Fruit fly (Drosophila melanogaster) whole organism, embryonic: Measurements from ENCODE around the gene Obp73a.

Experiments used
- Antp ChIP-seq: fragments of 200-800 bp; sonication (Bioruptor generic); optimal IDR thresholded peaks from 3 replicates; lab custom pipeline; 2016; ENCODE audit warnings: missing biosample characterization, missing genetic modification characterization
- B-H2 ChIP-seq: fragments of 200-800 bp; sonication (Bioruptor generic); optimal IDR thresholded peaks from 2 replicates; lab custom pipeline; 2018; ENCODE audit warnings: missing biosample characterization, mild to moderate bottlenecking, missing genetic modification characterization
- Bgb ChIP-seq: fragments of 200-800 bp; sonication (Bioruptor generic); IDR thresholded peaks from 2 replicates; pipeline ENCODE4 v1.3.6; 2022; ENCODE audit warnings: missing biosample characterization, missing genetic modification characterization; ENCODE audit not compliant: partially characterized antibody
- BtbVII ChIP-seq: fragments of 200-800 bp; sonication (Bioruptor generic); optimal IDR thresholded peaks from 3 replicates; lab custom pipeline; 2017; ENCODE audit warnings: missing biosample characterization, mild to moderate bottlenecking, missing genetic modification characterization
- CG11247 ChIP-seq: fragments of 200-800 bp; sonication (Bioruptor generic); IDR thresholded peaks from 2 replicates; pipeline ENCODE4 v1.3.6; 2022; ENCODE audit warnings: missing biosample characterization, missing genetic modification characterization
- CG12769 ChIP-seq: fragments of 200-800 bp; sonication (Bioruptor generic); optimal IDR thresholded peaks from 2 replicates; lab custom pipeline; 2019; ENCODE audit warnings: missing biosample characterization, mild to moderate bottlenecking, missing genetic modification characterization, moderate library complexity
- CG12942 ChIP-seq: fragments of 200-800 bp; sonication (Bioruptor generic); optimal IDR thresholded peaks from 3 replicates; lab custom pipeline; 2016; ENCODE audit warnings: missing biosample characterization, missing genetic modification characterization
- CG13424 ChIP-seq: fragments of 200-800 bp; sonication (Bioruptor generic); optimal IDR thresholded peaks from 2 replicates; lab custom pipeline; 2019; ENCODE audit warnings: missing biosample characterization, mild to moderate bottlenecking, missing genetic modification characterization, moderate library complexity
- CG14667 ChIP-seq: fragments of 200-800 bp; sonication (Bioruptor generic); IDR thresholded peaks from 2 replicates; pipeline ENCODE4 v1.3.6; 2022; ENCODE audit warnings: missing biosample characterization, missing genetic modification characterization
- CG14710 ChIP-seq: fragments of 200-800 bp; sonication (Bioruptor generic); optimal IDR thresholded peaks from 3 replicates; lab custom pipeline; 2019; ENCODE audit warnings: missing biosample characterization, mild to moderate bottlenecking, missing genetic modification characterization, moderate library complexity
- CG14965 ChIP-seq: fragments of 200-800 bp; sonication (Bioruptor generic); optimal IDR thresholded peaks from 2 replicates; lab custom pipeline; 2016; ENCODE audit warnings: missing biosample characterization, missing genetic modification characterization, borderline replicate concordance
- CG15073 ChIP-seq: fragments of 200-800 bp; sonication (Bioruptor generic); optimal IDR thresholded peaks from 2 replicates; lab custom pipeline; 2016; ENCODE audit warnings: missing biosample characterization, missing genetic modification characterization
- CG17361 ChIP-seq: fragments of 200-800 bp; sonication (Bioruptor generic); IDR thresholded peaks from 3 replicates; pipeline ENCODE4 v1.3.6; 2022; ENCODE audit warnings: missing biosample characterization, missing genetic modification characterization
- CG18764 ChIP-seq: fragments of 200-800 bp; sonication (Bioruptor generic); optimal IDR thresholded peaks from 3 replicates; lab custom pipeline; 2016; ENCODE audit warnings: missing biosample characterization, missing genetic modification characterization
- CG2120 ChIP-seq: fragments of 200-800 bp; sonication (Bioruptor generic); optimal IDR thresholded peaks from 3 replicates; lab custom pipeline; 2016; ENCODE audit warnings: missing biosample characterization, missing genetic modification characterization
- CG33557 ChIP-seq: fragments of 200-800 bp; sonication (Bioruptor generic); optimal IDR thresholded peaks from 2 replicates; lab custom pipeline; 2019; ENCODE audit warnings: missing biosample characterization, mild to moderate bottlenecking, missing genetic modification characterization, moderate library complexity
- CG3847 ChIP-seq: fragments of 200-800 bp; sonication (Bioruptor generic); IDR thresholded peaks from 2 replicates; pipeline ENCODE4 v1.3.6; 2022; ENCODE audit warnings: missing biosample characterization, missing genetic modification characterization
- CG4707 ChIP-seq: fragments of 200-800 bp; sonication (Bioruptor generic); optimal IDR thresholded peaks from 2 replicates; lab custom pipeline; 2018; ENCODE audit warnings: missing biosample characterization, mild to moderate bottlenecking, missing genetic modification characterization, moderate library complexity
- CG7745 ChIP-seq: fragments of 200-800 bp; sonication (Bioruptor generic); optimal IDR thresholded peaks from 2 replicates; lab custom pipeline; 2018; ENCODE audit warnings: missing biosample characterization, mild to moderate bottlenecking, missing genetic modification characterization, moderate library complexity
- CG7928 ChIP-seq: fragments of 200-800 bp; sonication (Bioruptor generic); optimal IDR thresholded peaks from 2 replicates; lab custom pipeline; 2017; ENCODE audit warnings: missing biosample characterization, mild to moderate bottlenecking, missing genetic modification characterization
- CG9609 ChIP-seq: fragments of 200-800 bp; sonication (Bioruptor generic); optimal IDR thresholded peaks from 3 replicates; lab custom pipeline; 2016; ENCODE audit warnings: missing biosample characterization, missing genetic modification characterization
- Deaf1 ChIP-seq: fragments of 200-800 bp; optimal IDR thresholded peaks from 3 replicates; lab custom pipeline; 2019; ENCODE audit warnings: missing biosample characterization, mild to moderate bottlenecking, missing genetic modification characterization, moderate library complexity
- Dfd ChIP-seq, 2 experiments: fragments of >200 bp; optimal IDR thresholded peaks; 2 replicates each; lab custom pipeline; 2017; ENCODE audit warnings: missing biosample characterization in 2 of 2, missing genetic modification characterization in 2 of 2
- Doc3 ChIP-seq: fragments of 200-800 bp; sonication (Bioruptor generic); IDR thresholded peaks from 3 replicates; pipeline ENCODE4 v1.3.6; 2022; ENCODE audit warnings: missing biosample characterization, missing genetic modification characterization; ENCODE audit not compliant: partially characterized antibody
- E2f1 ChIP-seq: fragments of 200-800 bp; sonication (Bioruptor generic); IDR thresholded peaks from 2 replicates; pipeline ENCODE4 v1.3.6; 2022; ENCODE audit warnings: missing biosample characterization, missing genetic modification characterization
- Hr39 ChIP-seq: fragments of >200 bp; optimal IDR thresholded peaks from 2 replicates; lab custom pipeline; 2017
- Hr51 ChIP-seq, 2 experiments: fragments of 200-800 bp; sonication (Bioruptor generic); optimal IDR thresholded peaks; 2 replicates in 1 of 2; 3 replicates in 1 of 2; lab custom pipeline; 2016 to 2018; ENCODE audit warnings: missing biosample characterization in 2 of 2, missing genetic modification characterization in 2 of 2, mild to moderate bottlenecking in 1 of 2, moderate library complexity in 1 of 2
- Hsf ChIP-seq: fragments of 200-800 bp; sonication (Bioruptor generic); optimal IDR thresholded peaks from 3 replicates; lab custom pipeline; 2016; ENCODE audit warnings: missing biosample characterization, missing genetic modification characterization
- NFAT ChIP-seq: fragments of 200-800 bp; sonication (Bioruptor generic); IDR thresholded peaks from 2 replicates; pipeline ENCODE4 v1.3.6; 2022; ENCODE audit warnings: missing biosample characterization, missing genetic modification characterization
- Opbp ChIP-seq: fragments of 200-800 bp; sonication (Bioruptor generic); IDR thresholded peaks from 3 replicates; pipeline ENCODE4 v1.3.6; 2022; ENCODE audit warnings: missing biosample characterization, missing genetic modification characterization; ENCODE audit not compliant: partially characterized antibody
- Six4 ChIP-seq: fragments of 200-800 bp; sonication (Bioruptor generic); optimal IDR thresholded peaks from 2 replicates; lab custom pipeline; 2016; ENCODE audit warnings: missing biosample characterization, missing genetic modification characterization
- Sox100B ChIP-seq: fragments of 200-800 bp; sonication (Bioruptor generic); optimal IDR thresholded peaks from 3 replicates; lab custom pipeline; 2018; ENCODE audit warnings: missing biosample characterization, mild to moderate bottlenecking, missing genetic modification characterization
- Spps ChIP-seq: fragments of 200-800 bp; sonication (Bioruptor generic); optimal IDR thresholded peaks from 2 replicates; lab custom pipeline; 2018; ENCODE audit warnings: missing biosample characterization, mild to moderate bottlenecking, missing genetic modification characterization
- YL-1 ChIP-seq: fragments of 200-800 bp; sonication (Bioruptor generic); optimal IDR thresholded peaks from 3 replicates; lab custom pipeline; 2017; ENCODE audit warnings: missing biosample characterization, mild to moderate bottlenecking, missing genetic modification characterization
- ac ChIP-seq: fragments of 200-800 bp; sonication (Bioruptor generic); optimal IDR thresholded peaks from 3 replicates; lab custom pipeline; 2017; ENCODE audit warnings: missing biosample characterization, mild to moderate bottlenecking, missing genetic modification characterization
- ash1 ChIP-seq: fragments of 200-800 bp; sonication (Bioruptor generic); optimal IDR thresholded peaks from 2 replicates; lab custom pipeline; 2018; ENCODE audit warnings: missing biosample characterization, mild to moderate bottlenecking, missing genetic modification characterization
- crp ChIP-seq, 2 experiments: fragments of 200-800 bp; sonication (Bioruptor generic); optimal IDR thresholded peaks; 2 replicates in 1 of 2; 3 replicates in 1 of 2; lab custom pipeline; 2017; ENCODE audit warnings: missing biosample characterization in 2 of 2, missing genetic modification characterization in 2 of 2, mild to moderate bottlenecking in 1 of 2, moderate library complexity in 1 of 2
- dmrt11E ChIP-seq: fragments of 200-800 bp; sonication (Bioruptor generic); optimal IDR thresholded peaks from 3 replicates; lab custom pipeline; 2018; ENCODE audit warnings: missing biosample characterization, mild to moderate bottlenecking, missing genetic modification characterization, moderate library complexity
- fu2 ChIP-seq: fragments of 200-800 bp; sonication (Bioruptor generic); optimal IDR thresholded peaks from 2 replicates; lab custom pipeline; 2016; ENCODE audit warnings: missing biosample characterization, missing genetic modification characterization
- lola ChIP-seq, 3 experiments: fragments of >200 bp in 2 of 3; fragments of 200-800 bp in 1 of 3; sonication (Bioruptor generic) in 1 of 3; optimal IDR thresholded peaks; 2 replicates each; lab custom pipeline; 2017 to 2019; ENCODE audit warnings: missing biosample characterization in 3 of 3, missing genetic modification characterization in 3 of 3, mild to moderate bottlenecking in 1 of 3, moderate library complexity in 1 of 3
- luna ChIP-seq: fragments of 200-800 bp; sonication (Bioruptor generic); optimal IDR thresholded peaks from 2 replicates; lab custom pipeline; 2016; ENCODE audit warnings: missing biosample characterization, missing genetic modification characterization
- nmo ChIP-seq: fragments of 200-800 bp; sonication (Bioruptor generic); optimal IDR thresholded peaks from 2 replicates; lab custom pipeline; 2018; ENCODE audit warnings: missing biosample characterization, mild to moderate bottlenecking, missing genetic modification characterization, moderate library complexity
- p53 ChIP-seq: fragments of 200-800 bp; sonication (Bioruptor generic); optimal IDR thresholded peaks from 2 replicates; lab custom pipeline; 2016; ENCODE audit warnings: missing biosample characterization, missing genetic modification characterization
- prd ChIP-seq, 3 experiments: fragments of >200 bp in 2 of 3; fragments of 200-800 bp in 1 of 3; sonication (Bioruptor generic) in 1 of 3; optimal IDR thresholded peaks in 2 of 3; IDR thresholded peaks in 1 of 3; 2 replicates in 2 of 3; 3 replicates in 1 of 3; pipeline versions ENCODE4 v1.3.6 to Lab custom; 2017 to 2022; ENCODE audit warnings: missing biosample characterization in 1 of 3, missing genetic modification characterization in 1 of 3
- rib ChIP-seq: fragments of 200-800 bp; sonication (Bioruptor generic); IDR thresholded peaks from 2 replicates; pipeline ENCODE4 v1.3.6; 2022; ENCODE audit warnings: missing biosample characterization, missing genetic modification characterization
- run ChIP-seq: fragments of 200-800 bp; sonication (Bioruptor generic); optimal IDR thresholded peaks from 3 replicates; lab custom pipeline; 2018; ENCODE audit warnings: missing biosample characterization, mild to moderate bottlenecking, missing genetic modification characterization
- ttk ChIP-seq: fragments of 200-800 bp; sonication (Bioruptor generic); IDR thresholded peaks from 2 replicates; pipeline ENCODE4 v2.1.2; 2022; ENCODE audit warnings: missing biosample characterization, missing genetic modification characterization

The Obp73a gene

DNA sequence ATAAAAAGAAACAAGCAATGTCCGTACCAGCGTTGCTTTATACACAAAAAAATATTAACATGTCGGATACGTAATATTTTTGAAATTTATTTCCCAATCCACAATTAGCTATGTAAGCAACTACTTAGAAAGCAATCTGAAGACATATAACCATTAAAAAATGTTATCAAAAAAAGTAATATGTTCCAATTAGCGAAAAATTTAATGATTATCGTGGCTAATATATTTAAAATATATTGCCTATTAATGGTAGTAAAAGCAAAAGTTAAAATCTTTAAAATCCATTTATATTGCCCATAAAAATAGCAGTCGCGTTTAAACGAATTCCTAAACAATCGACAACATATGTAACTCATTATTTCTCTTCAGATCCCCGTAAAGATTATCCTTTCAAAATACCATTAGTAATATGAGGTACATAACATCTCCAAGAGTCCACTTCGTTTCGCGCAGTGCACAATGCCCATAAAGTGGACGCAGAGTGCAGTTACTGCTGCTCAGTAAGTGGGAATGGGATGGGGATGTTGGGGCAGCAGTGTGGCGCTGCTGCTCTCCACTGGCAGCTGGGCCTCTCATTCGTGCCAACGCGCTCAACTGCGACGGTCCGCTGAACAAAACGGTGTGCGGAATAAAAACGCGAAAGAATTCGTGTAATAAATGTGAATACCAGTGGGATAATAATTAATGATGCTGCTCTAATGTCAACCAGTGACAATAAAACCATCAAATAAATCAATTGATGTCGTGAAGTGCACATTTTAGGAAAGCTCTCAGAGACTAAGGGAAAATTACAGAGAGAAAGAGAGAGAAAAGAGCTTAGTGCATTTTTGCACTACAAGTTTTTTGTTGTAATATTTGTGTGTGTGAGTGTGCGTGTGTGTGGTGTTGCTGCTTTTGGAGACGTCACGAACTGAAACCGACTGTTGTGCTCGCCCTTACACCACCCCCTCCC, 42.2 kb downstream of the Obp73a start (continued):
- TF ChIP-seq CG9609 (GFP tag; lab: Kevin White, UChicago) (no peak), ash1 (GFP tag; lab: Kevin White, UChicago) (no peak), NFAT (GFP tag; lab: Robert Waterston, UW) (peak; percentile 75), CG7745 (tag; lab: Kevin White, UChicago) (no peak), prd (optimal IDR thresholded peaks at IDR 0.05; lab: Kevin White, UChicago) (no peak), prd (GFP tag; IDR thresholded peaks at IDR 0.05; lab: Robert Waterston, UW) (0 out of 3 replicates have a peak, but pooled peaks have one; percentile 33), CG15073 (GFP tag; lab: Kevin White, UChicago) (no peak), ac (GFP tag; lab: Kevin White, UChicago) (no peak), Six4 (GFP tag; lab: Kevin White, UChicago) (peak; percentile 5), Dfd (GFP tag; optimal IDR thresholded peaks at IDR 0.05; lab: Kevin White, UChicago) (no peak), luna (no peak), dmrt11E (tag; lab: Kevin White, UChicago) (no peak), B-H2 (GFP tag; lab: Kevin White, UChicago) (no peak), CG14710 (tag; lab: Kevin White, UChicago) (peak; percentile 27), CG12942 (peak; percentile 49), rib (GFP tag; lab: Robert Waterston, UW) (no peak), CG12769 (peak; percentile 76), Antp (GFP tag; lab: Kevin White, UChicago) (peak; percentile 14), CG2120 (GFP tag; lab: Kevin White, UChicago) (peak; percentile 43), CG17361 (GFP tag; lab: Robert Waterston, UW) (peak; percentile 88), CG14965 (GFP tag; lab: Kevin White, UChicago) (no peak), crp (GFP tag; optimal IDR thresholded peaks at IDR 0.05; lab: Kevin White, UChicago) (peak in 1 of 2 experiments; percentile 25), Sox100B (GFP tag; lab: Kevin White, UChicago) (peak; percentile 82), Hr51 (GFP tag; optimal IDR thresholded peaks at IDR 0.05; lab: Kevin White, UChicago) (peak; percentile 18 to 64), Hr39 (lab: Kevin White, UChicago) (no peak), Doc3 (GFP tag; lab: Robert Waterston, UW) (no peak), E2f1 (GFP tag; lab: Robert Waterston, UW) (0 out of 2 replicates have a peak, but pooled peaks have one; percentile 8), ttk (GFP tag; lab: Robert Waterston, UW) (no peak), Opbp (GFP tag; lab: Robert Waterston, UW) (no peak), BtbVII (peak; percentile 21), run (no peak), CG18764 (GFP tag; lab: Kevin White, UChicago) (no peak), CG33557 (GFP tag; lab: Kevin White, UChicago) (no peak), CG13424 (tag; lab: Kevin White, UChicago) (peak; percentile 58), Hsf (peak; percentile 37), Spps (tag; lab: Kevin White, UChicago) (no peak), YL-1 (GFP tag; lab: Kevin White, UChicago) (no peak), fu2 (GFP tag; lab: Kevin White, UChicago) (peak; percentile 31), nmo (GFP tag; lab: Kevin White, UChicago) (peak; percentile 65), CG11247 (peak; percentile 49; the same call in 1 of the 2 replicates), lola (GFP tag; optimal IDR thresholded peaks at IDR 0.05; lab: Kevin White, UChicago) (peak in 1 of 3 experiments; percentile 65), CG14667 (GFP tag; lab: Robert Waterston, UW) (peak; percentile 31; the same call in 1 of the 2 replicates), CG3847 (peak; percentile 29; the same call in 1 of the 2 replicates), Deaf1 (tag; lab: Kevin White, UChicago) (no peak), CG7928 (no peak), CG4707 (GFP tag; lab: Kevin White, UChicago) (no peak), p53 (GFP tag; lab: Kevin White, UChicago) (no peak), Bgb (no peak)
